Fruit fly (Drosophila melanogaster) whole organism, embryonic: Measurements from ENCODE around the gene CG13075.

ENCODE experiments used
- CG1024 ChIP-seq: fragments of 200-800 bp; sonication (Bioruptor generic); IDR thresholded peaks from 2 replicates; pipeline ENCODE4 v1.3.6; 2022; ENCODE audit warnings: missing biosample characterization, missing genetic modification characterization
- CG10565 ChIP-seq: fragments of 200-800 bp; sonication (Bioruptor generic); optimal IDR thresholded peaks from 3 replicates; lab custom pipeline; 2016; ENCODE audit warnings: missing biosample characterization, mild to moderate bottlenecking, missing genetic modification characterization
- CG11560 ChIP-seq: fragments of 200-800 bp; sonication (Bioruptor generic); IDR thresholded peaks from 3 replicates; pipeline ENCODE4 v1.3.6; 2022; ENCODE audit warnings: missing biosample characterization, missing genetic modification characterization
- CG11723 ChIP-seq: fragments of 200-800 bp; sonication (Bioruptor generic); optimal IDR thresholded peaks from 2 replicates; lab custom pipeline; 2017; ENCODE audit warnings: missing biosample characterization, mild to moderate bottlenecking, missing genetic modification characterization
- CG12071 ChIP-seq: fragments of 200-800 bp; sonication (Bioruptor generic); optimal IDR thresholded peaks from 3 replicates; lab custom pipeline; 2018; ENCODE audit warnings: missing biosample characterization, mild to moderate bottlenecking, missing genetic modification characterization
- CG12155 ChIP-seq: fragments of 200-800 bp; sonication (Bioruptor generic); optimal IDR thresholded peaks from 3 replicates; lab custom pipeline; 2016; ENCODE audit warnings: missing biosample characterization, missing genetic modification characterization
- CG12769 ChIP-seq: fragments of 200-800 bp; sonication (Bioruptor generic); optimal IDR thresholded peaks from 2 replicates; lab custom pipeline; 2019; ENCODE audit warnings: missing biosample characterization, mild to moderate bottlenecking, missing genetic modification characterization, moderate library complexity
- CG13894 ChIP-seq: fragments of 200-800 bp; sonication (Bioruptor generic); optimal IDR thresholded peaks from 3 replicates; lab custom pipeline; 2018; ENCODE audit warnings: missing biosample characterization, mild to moderate bottlenecking, missing genetic modification characterization, moderate library complexity
- CG15073 ChIP-seq: fragments of 200-800 bp; sonication (Bioruptor generic); optimal IDR thresholded peaks from 2 replicates; lab custom pipeline; 2016; ENCODE audit warnings: missing biosample characterization, missing genetic modification characterization
- CG16779 ChIP-seq: fragments of 200-800 bp; sonication (Bioruptor generic); IDR thresholded peaks from 2 replicates; pipeline ENCODE4 v1.3.6; 2022; ENCODE audit warnings: missing biosample characterization, missing genetic modification characterization
- CG17328 ChIP-seq: fragments of 200-800 bp; sonication (Bioruptor generic); IDR thresholded peaks from 2 replicates; pipeline ENCODE4 v1.3.6; 2022; ENCODE audit warnings: missing biosample characterization, missing genetic modification characterization
- CG31365 ChIP-seq: fragments of 200-800 bp; sonication (Bioruptor generic); optimal IDR thresholded peaks from 2 replicates; lab custom pipeline; 2018; ENCODE audit warnings: missing biosample characterization, mild to moderate bottlenecking, missing genetic modification characterization
- CG34224 ChIP-seq: fragments of 200-800 bp; sonication (Bioruptor generic); IDR thresholded peaks from 3 replicates; pipeline ENCODE4 v1.3.6; 2022; ENCODE audit warnings: missing biosample characterization, missing genetic modification characterization; ENCODE audit not compliant: partially characterized antibody
- CG4282 ChIP-seq: fragments of 200-800 bp; sonication (Bioruptor generic); optimal IDR thresholded peaks from 2 replicates; lab custom pipeline; 2016; ENCODE audit warnings: missing biosample characterization, missing genetic modification characterization
- CG5953 ChIP-seq: fragments of 200-800 bp; sonication (Bioruptor generic); IDR thresholded peaks from 2 replicates; pipeline ENCODE4 v1.3.6; 2022; ENCODE audit warnings: missing biosample characterization, missing genetic modification characterization
- CG6254 ChIP-seq: fragments of 200-800 bp; sonication (Bioruptor generic); optimal IDR thresholded peaks from 3 replicates; lab custom pipeline; 2017; ENCODE audit warnings: mild to moderate bottlenecking, missing biosample characterization, missing genetic modification reagents, missing genetic modification characterization
- Deaf1 ChIP-seq: fragments of 200-800 bp; optimal IDR thresholded peaks from 3 replicates; lab custom pipeline; 2019; ENCODE audit warnings: missing biosample characterization, mild to moderate bottlenecking, missing genetic modification characterization, moderate library complexity
- Dek ChIP-seq: fragments of 200-800 bp; sonication (Bioruptor generic); optimal IDR thresholded peaks from 3 replicates; lab custom pipeline; 2019; ENCODE audit warnings: missing biosample characterization, mild to moderate bottlenecking, missing genetic modification characterization, moderate library complexity
- E2f1 ChIP-seq: fragments of 200-800 bp; sonication (Bioruptor generic); IDR thresholded peaks from 2 replicates; pipeline ENCODE4 v1.3.6; 2022; ENCODE audit warnings: missing biosample characterization, missing genetic modification characterization
- Fer3 ChIP-seq: fragments of 200-800 bp; sonication (Bioruptor generic); optimal IDR thresholded peaks from 2 replicates; lab custom pipeline; 2018; ENCODE audit warnings: missing biosample characterization, mild to moderate bottlenecking, missing genetic modification characterization, moderate library complexity
- HLHmδ ChIP-seq: fragments of 200-800 bp; sonication (Bioruptor generic); optimal IDR thresholded peaks from 2 replicates; lab custom pipeline; 2018; ENCODE audit warnings: missing biosample characterization, mild to moderate bottlenecking, missing genetic modification characterization, moderate library complexity
- Hr51 ChIP-seq, 2 experiments: fragments of 200-800 bp; sonication (Bioruptor generic); optimal IDR thresholded peaks; 2 replicates in 1 of 2; 3 replicates in 1 of 2; lab custom pipeline; 2016 to 2018; ENCODE audit warnings: missing biosample characterization in 2 of 2, missing genetic modification characterization in 2 of 2, mild to moderate bottlenecking in 1 of 2, moderate library complexity in 1 of 2
- NK7.1 ChIP-seq: fragments of 200-800 bp; sonication (Bioruptor generic); optimal IDR thresholded peaks from 3 replicates; lab custom pipeline; 2016; ENCODE audit warnings: missing biosample characterization, missing genetic modification characterization
- Neu2 ChIP-seq: fragments of 200-800 bp; sonication (Bioruptor generic); optimal IDR thresholded peaks from 3 replicates; lab custom pipeline; 2016; ENCODE audit warnings: missing biosample characterization, missing genetic modification characterization, borderline replicate concordance
- Poxn ChIP-seq: fragments of 200-800 bp; sonication (Bioruptor generic); IDR thresholded peaks from 2 replicates; pipeline ENCODE4 v1.3.6; 2022; ENCODE audit warnings: missing biosample characterization, missing genetic modification characterization
- Sry-β ChIP-seq: fragments of 200-800 bp; sonication (Bioruptor generic); optimal IDR thresholded peaks from 2 replicates; lab custom pipeline; 2018; ENCODE audit warnings: missing biosample characterization, mild to moderate bottlenecking, missing genetic modification characterization, moderate library complexity
- Stat92E ChIP-seq, 3 experiments: fragments of >200 bp in 2 of 3; fragments of 200-800 bp in 1 of 3; sonication (Bioruptor generic) in 1 of 3; optimal IDR thresholded peaks; 2 replicates each; lab custom pipeline; 2017 to 2019; ENCODE audit warnings: missing biosample characterization in 3 of 3, missing genetic modification characterization in 3 of 3, mild to moderate bottlenecking in 1 of 3, moderate library complexity in 1 of 3
- Taf1 ChIP-seq: fragments of 200-800 bp; sonication (Bioruptor generic); IDR thresholded peaks from 2 replicates; pipeline ENCODE4 v1.3.6; 2022; ENCODE audit warnings: missing biosample characterization, missing genetic modification characterization
- ara ChIP-seq: fragments of 200-800 bp; sonication (Bioruptor generic); IDR thresholded peaks from 2 replicates; pipeline ENCODE4 v1.3.6; 2022; ENCODE audit warnings: missing biosample characterization, missing genetic modification characterization
- chinmo ChIP-seq: fragments of 200-800 bp; sonication (Bioruptor generic); IDR thresholded peaks from 4 replicates; pipeline ENCODE4 v1.3.6; 2022; ENCODE audit warnings: missing biosample characterization, missing genetic modification characterization; ENCODE audit not compliant: partially characterized antibody
- fd102C ChIP-seq: fragments of 200-800 bp; sonication (Bioruptor generic); optimal IDR thresholded peaks from 2 replicates; lab custom pipeline; 2018; ENCODE audit warnings: missing biosample characterization, mild to moderate bottlenecking, missing genetic modification characterization, moderate library complexity
- fu2 ChIP-seq: fragments of 200-800 bp; sonication (Bioruptor generic); optimal IDR thresholded peaks from 2 replicates; lab custom pipeline; 2016; ENCODE audit warnings: missing biosample characterization, missing genetic modification characterization
- hb ChIP-seq: fragments of 200-800 bp; sonication (Bioruptor generic); IDR thresholded peaks from 3 replicates; pipeline ENCODE4 v1.3.6; 2022; ENCODE audit warnings: missing biosample characterization, missing genetic modification characterization; ENCODE audit not compliant: partially characterized antibody
- hth ChIP-seq: fragments of >200 bp; optimal IDR thresholded peaks from 2 replicates; lab custom pipeline; 2017; ENCODE audit warnings: inconsistent platforms
- jigr1 ChIP-seq: fragments of 200-800 bp; sonication (Bioruptor generic); IDR thresholded peaks from 3 replicates; pipeline ENCODE4 v1.3.6; 2022; ENCODE audit warnings: missing biosample characterization, missing genetic modification characterization
- kni ChIP-seq: fragments of 200-800 bp; sonication (Bioruptor generic); optimal IDR thresholded peaks from 3 replicates; lab custom pipeline; 2017; ENCODE audit warnings: mild to moderate bottlenecking, missing biosample characterization, missing genetic modification reagents, missing genetic modification characterization
- lbe ChIP-seq: fragments of 200-800 bp; sonication (Bioruptor generic); optimal IDR thresholded peaks from 2 replicates; lab custom pipeline; 2016; ENCODE audit warnings: missing biosample characterization, mild to moderate bottlenecking, missing genetic modification characterization
- mam ChIP-seq: fragments of 200-800 bp; sonication (Bioruptor generic); optimal IDR thresholded peaks from 3 replicates; lab custom pipeline; 2016; ENCODE audit warnings: missing biosample characterization, missing genetic modification characterization
- otp ChIP-seq: fragments of 200-800 bp; sonication (Bioruptor generic); IDR thresholded peaks from 3 replicates; pipeline ENCODE4, ENCODE4 v1.3.6; 2022; ENCODE audit warnings: missing biosample characterization, missing genetic modification characterization
- pan ChIP-seq, 4 experiments: fragments of >200 bp in 3 of 4; fragments of 200-800 bp in 1 of 4; sonication (Bioruptor generic) in 1 of 4; optimal IDR thresholded peaks in 3 of 4; IDR thresholded peaks in 1 of 4; 2 replicates each; pipeline versions ENCODE4 v1.3.6 to Lab custom; 2017 to 2022; ENCODE audit warnings: missing biosample characterization in 2 of 4, missing genetic modification characterization in 2 of 4, mixed read lengths in 1 of 4
- pho ChIP-seq: fragments of 200-800 bp; sonication (Bioruptor generic); optimal IDR thresholded peaks from 2 replicates; lab custom pipeline; 2016; ENCODE audit warnings: missing biosample characterization, missing genetic modification characterization
- pita ChIP-seq: fragments of 200-800 bp; sonication (Bioruptor generic); optimal IDR thresholded peaks from 2 replicates; lab custom pipeline; 2017; ENCODE audit warnings: missing biosample characterization, mild to moderate bottlenecking, missing genetic modification characterization
- sim ChIP-seq: fragments of 200-800 bp; sonication (Bioruptor generic); IDR thresholded peaks from 2 replicates; pipeline ENCODE4 v1.3.6; 2022; ENCODE audit warnings: missing biosample characterization, missing genetic modification characterization
- slou ChIP-seq: fragments of 200-800 bp; sonication (Bioruptor generic); optimal IDR thresholded peaks from 3 replicates; lab custom pipeline; 2016; ENCODE audit warnings: missing biosample characterization, missing genetic modification characterization
- so ChIP-seq: fragments of 200-800 bp; sonication (Bioruptor generic); IDR thresholded peaks from 3 replicates; pipeline ENCODE4 v1.3.6; 2022; ENCODE audit warnings: missing biosample characterization, missing genetic modification characterization
- tgo ChIP-seq: fragments of 200-800 bp; sonication (Bioruptor generic); IDR thresholded peaks from 3 replicates; pipeline ENCODE4 v1.3.6; 2022; ENCODE audit warnings: missing biosample characterization, missing genetic modification characterization
- tio ChIP-seq: fragments of 200-800 bp; sonication (Bioruptor generic); optimal IDR thresholded peaks from 2 replicates; lab custom pipeline; 2017; ENCODE audit warnings: missing biosample characterization, missing genetic modification characterization, inconsistent platforms
- trem ChIP-seq: fragments of 200-800 bp; optimal IDR thresholded peaks from 3 replicates; lab custom pipeline; 2019; ENCODE audit warnings: missing biosample characterization, mild to moderate bottlenecking, missing genetic modification characterization, moderate library complexity
- trh ChIP-seq: fragments of 200-800 bp; sonication (Bioruptor generic); optimal IDR thresholded peaks from 2 replicates; lab custom pipeline; 2016; ENCODE audit warnings: missing biosample characterization, missing genetic modification characterization

CG13075 gene

dm6 chr3L:16131264-16132066, 47.7 kb downstream of the CG13075 start, which contains the start of the genes Trs20 and elg1 (continued):
- TF ChIP-seq hb = no peak
- no peak for TF ChIP-seq trh (GFP tag; lab: Kevin White, UChicago)
- TF ChIP-seq pho (GFP tag; lab: Kevin White, UChicago) = no peak
- TF ChIP-seq CG13894 = peak; percentile 15
- no peak for TF ChIP-seq fu2 (GFP tag; lab: Kevin White, UChicago)
- no peak for TF ChIP-seq CG11723
- TF ChIP-seq trem = peak; percentile 56
- no peak for TF ChIP-seq CG4282
- TF ChIP-seq Stat92E (GFP tag; optimal IDR thresholded peaks at IDR 0.05; lab: Kevin White, UChicago) = no peak
- no peak for TF ChIP-seq Deaf1 (tag; lab: Kevin White, UChicago)
- no peak for TF ChIP-seq sim (GFP tag; lab: Robert Waterston, UW)
- no peak for TF ChIP-seq CG12769 (tag; lab: Kevin White, UChicago)
- TF ChIP-seq CG11560 (tag; lab: Robert Waterston, UW) = no peak
- TF ChIP-seq Hr51 (GFP tag; optimal IDR thresholded peaks at IDR 0.05; lab: Kevin White, UChicago) = no peak
- TF ChIP-seq tio (GFP tag; lab: Kevin White, UChicago) = no peak
- TF ChIP-seq hth (lab: Kevin White, UChicago) = no peak
- no peak for TF ChIP-seq CG1024 (GFP tag; lab: Robert Waterston, UW)
- TF ChIP-seq CG15073 (GFP tag; lab: Kevin White, UChicago) = no peak
- TF ChIP-seq E2f1 (GFP tag; lab: Robert Waterston, UW) = peak; percentile 87
- no peak for TF ChIP-seq pan (optimal IDR thresholded peaks at IDR 0.05; lab: Kevin White, UChicago)
- TF ChIP-seq pan (GFP tag; optimal IDR thresholded peaks at IDR 0.05 in 1 of 2, IDR thresholded peaks at IDR 0.05 in 1 of 2) = peak in 1 of 2 experiments; percentile 11
- no peak for TF ChIP-seq pita (GFP tag; lab: Kevin White, UChicago)
- TF ChIP-seq HLHmδ (GFP tag; lab: Kevin White, UChicago) = no peak
- no peak for TF ChIP-seq Poxn (GFP tag; lab: Robert Waterston, UW)
- peak; percentile 35; the same call in 1 of the 3 replicates for TF ChIP-seq tgo
- TF ChIP-seq jigr1 = no peak
- no peak for TF ChIP-seq CG16779 (GFP tag; lab: Robert Waterston, UW)
- TF ChIP-seq CG5953 = no peak
- TF ChIP-seq mam (GFP tag; lab: Kevin White, UChicago) = peak; percentile 7
- no peak for TF ChIP-seq ara
- no peak for TF ChIP-seq CG10565 (GFP tag; lab: Kevin White, UChicago)
- TF ChIP-seq Taf1 (GFP tag; lab: Robert Waterston, UW) = no peak
- TF ChIP-seq Sry-β (GFP tag; lab: Kevin White, UChicago) = no peak
- TF ChIP-seq CG17328 (GFP tag; lab: Robert Waterston, UW) = 0 out of 2 replicates have a peak, but pooled peaks have one; percentile 9
- TF ChIP-seq Fer3 (tag; lab: Kevin White, UChicago) = peak; percentile 40
- TF ChIP-seq kni (GFP tag; lab: Kevin White, UChicago) = peak; percentile 5
- TF ChIP-seq CG6254 (GFP tag; lab: Kevin White, UChicago) = no peak
- TF ChIP-seq otp (GFP tag; lab: Robert Waterston, UW) = no peak
- no peak for TF ChIP-seq so (GFP tag; lab: Robert Waterston, UW)
- no peak for TF ChIP-seq chinmo
- peak; percentile 22 for TF ChIP-seq lbe (GFP tag; lab: Kevin White, UChicago)
- TF ChIP-seq NK7.1 = no peak
- TF ChIP-seq Dek (tag; lab: Kevin White, UChicago) = peak; percentile 59
- peak; percentile 19 for TF ChIP-seq CG12155 (GFP tag; lab: Kevin White, UChicago)
- TF ChIP-seq fd102C (GFP tag; lab: Kevin White, UChicago) = no peak
- no peak for TF ChIP-seq slou
- no peak for TF ChIP-seq CG31365
- no peak for TF ChIP-seq Neu2 (GFP tag; lab: Kevin White, UChicago)
- no peak for TF ChIP-seq CG34224 (GFP tag; lab: Robert Waterston, UW)
- no peak for TF ChIP-seq CG12071 (GFP tag; lab: Kevin White, UChicago)
